Worm (Caenorhabditis elegans) whole organism, L1 larva: ENCODE data around the gene nhr-65.

Experiments used
- C16A3.4 ChIP-seq: fragments of 150-350 bp; optimal IDR thresholded peaks from 2 replicates; lab custom pipeline; 2014; ENCODE audit warnings: missing biosample characterization, missing genetic modification characterization
- ceh-82 ChIP-seq, 3 experiments: fragments of 150-350 bp in 1 of 3; sonication (generic microtip) in 2 of 3; optimal IDR thresholded peaks; 2 replicates each; lab custom pipeline; 2014 to 2017; ENCODE audit warnings: missing biosample characterization in 3 of 3, missing genetic modification characterization in 3 of 3
- dpl-1 ChIP-seq, 3 experiments: fragments of 150-350 bp in 2 of 3; sonication (generic microtip) in 1 of 3; optimal IDR thresholded peaks; 2 replicates each; lab custom pipeline; 2014 to 2017; ENCODE audit warnings: missing biosample characterization in 3 of 3, missing genetic modification characterization in 3 of 3, missing genetic modification reagents in 3 of 3
- fkh-4 ChIP-seq: sonication (generic microtip); optimal IDR thresholded peaks from 2 replicates; lab custom pipeline; 2016; ENCODE audit warnings: missing compliant biosample characterization, missing genetic modification characterization, borderline replicate concordance
- grh-1 ChIP-seq: fragments of 200-800 bp; sonication (Bioruptor generic); IDR thresholded peaks from 2 replicates; pipeline ENCODE4 v1.3.6; 2022; ENCODE audit warnings: missing genetic modification reagents, missing genetic modification characterization, missing compliant biosample characterization
- lin-13 ChIP-seq: fragments of 150-350 bp; optimal IDR thresholded peaks from 2 replicates; lab custom pipeline; 2014; ENCODE audit warnings: missing biosample characterization, missing genetic modification reagents, missing genetic modification characterization
- lin-15B ChIP-seq: fragments of 150-350 bp; sonication (generic microtip); optimal IDR thresholded peaks from 3 replicates; lab custom pipeline; 2014; ENCODE audit warnings: missing biosample characterization, missing genetic modification characterization
- mdl-1 ChIP-seq, 2 experiments: fragments of 150-350 bp; optimal IDR thresholded peaks; 2 replicates each; lab custom pipeline; 2014 to 2017; ENCODE audit warnings: missing biosample characterization in 2 of 2, missing genetic modification characterization in 2 of 2, inconsistent platforms in 1 of 2
- nhr-237 ChIP-seq: fragments of 150-350 bp; optimal IDR thresholded peaks from 2 replicates; lab custom pipeline; 2014; ENCODE audit warnings: missing biosample characterization, missing genetic modification characterization
- nhr-28 ChIP-seq: fragments of 150-350 bp; optimal IDR thresholded peaks from 2 replicates; lab custom pipeline; 2014; ENCODE audit warnings: missing biosample characterization, missing genetic modification characterization
- pax-3 ChIP-seq: fragments of 200-800 bp; sonication (Bioruptor generic); optimal IDR thresholded peaks from 2 replicates; lab custom pipeline; 2018; ENCODE audit warnings: mild to moderate bottlenecking, missing genetic modification characterization, moderate library complexity, missing compliant biosample characterization
- skn-1 ChIP-seq: fragments of 150-350 bp; optimal IDR thresholded peaks from 2 replicates; lab custom pipeline; 2014; ENCODE audit warnings: missing biosample characterization, missing genetic modification characterization
- ztf-4 ChIP-seq: fragments of 150-350 bp; optimal IDR thresholded peaks from 2 replicates; lab custom pipeline; 2014; ENCODE audit warnings: missing biosample characterization, missing genetic modification characterization

DNA sequence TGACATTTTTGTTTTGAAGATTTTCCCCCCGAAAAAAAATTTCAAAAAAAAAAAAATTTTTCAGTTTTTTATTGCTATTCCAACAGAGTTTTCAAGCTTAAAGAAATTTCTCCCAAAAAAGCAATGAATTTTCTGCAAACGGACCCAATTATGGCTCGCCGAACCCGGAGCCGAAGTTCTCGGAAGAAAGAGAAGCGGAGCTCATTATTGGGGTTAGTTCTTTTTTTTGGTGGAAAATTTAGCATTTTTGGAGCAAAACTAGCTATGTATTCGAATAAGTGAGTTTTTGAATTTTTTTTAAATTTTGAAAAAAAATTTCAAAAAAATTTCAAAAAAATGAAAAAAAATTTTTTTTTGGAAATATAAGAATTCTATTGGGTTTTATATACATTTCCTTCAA, 19.5 kb upstream of the nhr-65 start, which contains the start of gene ncs-5:
- TF ChIP-seq lin-15B (tag; lab: Kevin White, UChicago) (no peak), pax-3 (tag; lab: Kevin White, UChicago) (no peak), ceh-82 (tag; optimal IDR thresholded peaks at IDR 0.05; lab: Kevin White, UChicago) (no peak), lin-13 (no peak), dpl-1 (GFP tag; optimal IDR thresholded peaks at IDR 0.05; lab: Kevin White, UChicago) (no peak), fkh-4 (tag; lab: Kevin White, UChicago) (no peak), C16A3.4 (tag; lab: Kevin White, UChicago) (no peak), ztf-4 (tag; lab: Kevin White, UChicago) (no peak), mdl-1 (tag; optimal IDR thresholded peaks at IDR 0.05; lab: Kevin White, UChicago) (no peak), nhr-237 (tag; lab: Kevin White, UChicago) (no peak), grh-1 (GFP tag; lab: Robert Waterston, UW) (no peak), skn-1 (tag; lab: Kevin White, UChicago) (no peak), nhr-28 (no peak)
